Worm (Caenorhabditis elegans) whole organism, late embryonic: Measurements from ENCODE around the gene lgc-40.

Source experiments
- ama-1 ChIP-seq: fragments of 150-350 bp; optimal IDR thresholded peaks from 2 replicates; lab custom pipeline; 2014
- ceh-2 ChIP-seq: sonication (generic microtip); optimal IDR thresholded peaks from 2 replicates; lab custom pipeline; 2016; ENCODE audit warnings: missing genotype, missing genetic modification characterization, missing compliant biosample characterization
- ceh-48 ChIP-seq: sonication (generic microtip); optimal IDR thresholded peaks from 2 replicates; lab custom pipeline; 2016; ENCODE audit warnings: missing genetic modification characterization, inconsistent platforms, missing compliant biosample characterization
- dve-1 ChIP-seq: sonication (generic microtip); optimal IDR thresholded peaks from 2 replicates; lab custom pipeline; 2017; ENCODE audit warnings: antibody characterized with exemption, mild to moderate bottlenecking, missing genetic modification characterization, missing compliant biosample characterization
- ets-4 ChIP-seq: sonication (generic microtip); optimal IDR thresholded peaks from 2 replicates; lab custom pipeline; 2016; ENCODE audit warnings: missing genetic modification characterization, missing compliant biosample characterization
- hlh-6 ChIP-seq: sonication (generic microtip); optimal IDR thresholded peaks from 2 replicates; lab custom pipeline; 2016; ENCODE audit warnings: missing genotype, missing genetic modification characterization, missing compliant biosample characterization
- madf-2 ChIP-seq: sonication (generic microtip); optimal IDR thresholded peaks from 2 replicates; lab custom pipeline; 2017; ENCODE audit warnings: missing genetic modification characterization, missing compliant biosample characterization
- nfya-1 ChIP-seq: sonication (generic microtip); optimal IDR thresholded peaks from 2 replicates; lab custom pipeline; 2017; ENCODE audit warnings: missing genetic modification characterization, mild to moderate bottlenecking, missing compliant biosample characterization, antibody characterized with exemption, moderate library complexity
- odd-2 ChIP-seq: sonication (generic microtip); optimal IDR thresholded peaks from 2 replicates; lab custom pipeline; 2017; ENCODE audit warnings: antibody characterized with exemption, mild to moderate bottlenecking, missing genetic modification characterization, missing compliant biosample characterization
- pag-3 ChIP-seq: sonication (generic microtip); optimal IDR thresholded peaks from 2 replicates; lab custom pipeline; 2016; ENCODE audit warnings: missing compliant biosample characterization, missing genetic modification characterization, borderline replicate concordance
- pha-4 ChIP-seq: fragments of 150-350 bp; optimal IDR thresholded peaks from 2 replicates; lab custom pipeline; 2018; ENCODE audit warnings: missing biosample characterization, missing genetic modification reagents, missing genetic modification characterization
- pqm-1 ChIP-seq: sonication (generic microtip); optimal IDR thresholded peaks from 2 replicates; lab custom pipeline; 2016; ENCODE audit warnings: missing genetic modification characterization, missing compliant biosample characterization
- sox-4 ChIP-seq: sonication (generic microtip); optimal IDR thresholded peaks from 2 replicates; lab custom pipeline; 2017; ENCODE audit warnings: mild to moderate bottlenecking, missing genetic modification characterization, inconsistent platforms, missing compliant biosample characterization
- unc-86 ChIP-seq: sonication (generic microtip); optimal IDR thresholded peaks from 2 replicates; lab custom pipeline; 2016; ENCODE audit warnings: missing genetic modification characterization, missing compliant biosample characterization

DNA sequence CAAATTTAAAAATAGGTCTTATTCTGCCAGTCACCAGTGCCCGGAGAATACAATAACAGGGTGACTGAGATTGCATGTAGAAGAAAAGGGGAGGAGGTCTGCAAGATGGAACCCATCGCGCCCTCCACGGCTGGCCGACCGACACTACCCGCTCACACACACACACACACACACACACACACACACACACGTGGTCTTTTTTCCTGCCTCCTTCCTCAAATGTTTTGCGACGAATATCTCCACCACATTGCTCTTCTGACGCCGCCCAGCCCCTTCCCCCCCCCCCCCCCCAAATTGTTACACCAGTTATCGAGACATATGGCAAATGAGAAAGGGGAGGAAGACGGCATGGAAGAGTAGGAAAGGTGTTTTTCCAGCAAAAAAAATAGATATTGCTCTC lies 38.1 kb upstream of the lgc-40 start:
- TF ChIP-seq ets-4 (tag; lab: Kevin White, UChicago) (no peak), hlh-6 (tag; lab: Kevin White, UChicago) (no peak), ama-1 (lab: Kevin White, UChicago) (no peak), nfya-1 (tag; lab: Kevin White, UChicago) (no peak), sox-4 (tag; lab: Kevin White, UChicago) (no peak), ceh-2 (tag; lab: Kevin White, UChicago) (no peak), dve-1 (tag; lab: Kevin White, UChicago) (no peak), pag-3 (no peak), unc-86 (tag; lab: Kevin White, UChicago) (no peak), pqm-1 (tag; lab: Kevin White, UChicago) (no peak), odd-2 (tag; lab: Kevin White, UChicago) (no peak), madf-2 (tag; lab: Kevin White, UChicago) (no peak), pha-4 (no peak), ceh-48 (no peak)
